Fruit fly (Drosophila melanogaster) whole organism, embryonic: ENCODE results near the gene CG33284.

Experiments used
- Abd-B ChIP-seq: fragments of 200-800 bp; sonication (Bioruptor generic); optimal IDR thresholded peaks from 2 replicates; lab custom pipeline; 2018; ENCODE audit warnings: missing biosample characterization, mild to moderate bottlenecking, missing genetic modification characterization, moderate library complexity
- Atf-2 ChIP-seq: fragments of 200-800 bp; sonication (Bioruptor generic); optimal IDR thresholded peaks from 2 replicates; lab custom pipeline; 2016; ENCODE audit warnings: missing biosample characterization, missing genetic modification characterization
- BEAF-32 ChIP-seq: fragments of 200-800 bp; sonication (Bioruptor generic); optimal IDR thresholded peaks from 3 replicates; lab custom pipeline; 2017; ENCODE audit warnings: missing biosample characterization, missing genetic modification characterization, mild to moderate bottlenecking, moderate library complexity, missing genetic modification reagents
- BtbVII ChIP-seq: fragments of 200-800 bp; sonication (Bioruptor generic); optimal IDR thresholded peaks from 3 replicates; lab custom pipeline; 2017; ENCODE audit warnings: missing biosample characterization, mild to moderate bottlenecking, missing genetic modification characterization
- CG10979 ChIP-seq: fragments of 200-800 bp; sonication (Bioruptor generic); optimal IDR thresholded peaks from 2 replicates; lab custom pipeline; 2018; ENCODE audit warnings: missing biosample characterization, mild to moderate bottlenecking, missing genetic modification characterization, moderate library complexity
- CG1233 ChIP-seq: fragments of 200-800 bp; sonication (Bioruptor generic); optimal IDR thresholded peaks from 4 replicates; lab custom pipeline; 2018; ENCODE audit warnings: missing biosample characterization, mild to moderate bottlenecking, missing genetic modification characterization
- CG14710 ChIP-seq: fragments of 200-800 bp; sonication (Bioruptor generic); optimal IDR thresholded peaks from 3 replicates; lab custom pipeline; 2019; ENCODE audit warnings: missing biosample characterization, mild to moderate bottlenecking, missing genetic modification characterization, moderate library complexity
- CG16779 ChIP-seq: fragments of 200-800 bp; sonication (Bioruptor generic); IDR thresholded peaks from 2 replicates; pipeline ENCODE4 v1.3.6; 2022; ENCODE audit warnings: missing biosample characterization, missing genetic modification characterization
- CG2199 ChIP-seq: fragments of 200-800 bp; sonication (Bioruptor generic); IDR thresholded peaks from 3 replicates; pipeline ENCODE4 v1.3.6; 2022; ENCODE audit warnings: missing biosample characterization, missing genetic modification characterization
- CG2202 ChIP-seq: fragments of 200-800 bp; sonication (Bioruptor generic); optimal IDR thresholded peaks from 2 replicates; lab custom pipeline; 2018; ENCODE audit warnings: missing biosample characterization, mild to moderate bottlenecking, missing genetic modification characterization
- CG2678 ChIP-seq: fragments of 200-800 bp; sonication (Bioruptor generic); optimal IDR thresholded peaks from 3 replicates; lab custom pipeline; 2019; ENCODE audit warnings: missing biosample characterization, mild to moderate bottlenecking, missing genetic modification characterization, moderate library complexity
- CG4404 ChIP-seq: fragments of 200-800 bp; sonication (Bioruptor generic); IDR thresholded peaks from 2 replicates; pipeline ENCODE4 v1.3.6; 2022; ENCODE audit warnings: missing biosample characterization, missing genetic modification characterization
- CG4730 ChIP-seq: fragments of 200-800 bp; sonication (Bioruptor generic); IDR thresholded peaks from 2 replicates; pipeline ENCODE4 v1.3.6; 2022; ENCODE audit warnings: missing biosample characterization, missing genetic modification characterization
- CG6689 ChIP-seq: fragments of 200-800 bp; sonication (Bioruptor generic); IDR thresholded peaks from 2 replicates; pipeline ENCODE4 v1.3.6; 2022; ENCODE audit warnings: missing biosample characterization, missing genetic modification characterization
- CG8290 ChIP-seq, 3 experiments: fragments of 200-800 bp; sonication (Bioruptor generic); optimal IDR thresholded peaks; 2 replicates each; lab custom pipeline; 2016 to 2019; ENCODE audit warnings: missing biosample characterization in 3 of 3, missing genetic modification characterization in 3 of 3, mild to moderate bottlenecking in 2 of 3, moderate library complexity in 1 of 3
- CG8478 ChIP-seq: fragments of >200 bp; optimal IDR thresholded peaks from 2 replicates; lab custom pipeline; 2018
- CG8944 ChIP-seq: fragments of 200-800 bp; sonication (Bioruptor generic); optimal IDR thresholded peaks from 3 replicates; lab custom pipeline; 2016; ENCODE audit warnings: missing biosample characterization, missing genetic modification characterization
- CkIIα-i1 ChIP-seq: fragments of 200-800 bp; sonication (Bioruptor generic); IDR thresholded peaks from 2 replicates; pipeline ENCODE4 v1.3.6; 2022; ENCODE audit warnings: missing biosample characterization, missing genetic modification characterization
- CoRest ChIP-seq: fragments of 200-800 bp; sonication (Bioruptor generic); optimal IDR thresholded peaks from 3 replicates; lab custom pipeline; 2018; ENCODE audit warnings: missing biosample characterization, mild to moderate bottlenecking, missing genetic modification characterization, moderate library complexity
- Drgx ChIP-seq: fragments of 200-800 bp; sonication (Bioruptor generic); IDR thresholded peaks from 2 replicates; pipeline ENCODE4 v1.3.6; 2022; ENCODE audit warnings: missing biosample characterization, missing genetic modification characterization
- Hr39 ChIP-seq: fragments of >200 bp; optimal IDR thresholded peaks from 2 replicates; lab custom pipeline; 2017
- Med ChIP-seq: fragments of 200-800 bp; sonication (Bioruptor generic); peaks from one replicate; lab custom pipeline; 2016; ENCODE audit warnings: missing biosample characterization, missing genetic modification characterization, mild to moderate bottlenecking, inconsistent platforms, moderate library complexity
- Ssrp ChIP-seq: fragments of 200-800 bp; sonication (Bioruptor generic); optimal IDR thresholded peaks from 2 replicates; lab custom pipeline; 2018; ENCODE audit warnings: missing biosample characterization, mild to moderate bottlenecking, missing genetic modification characterization, moderate library complexity
- abd-A ChIP-seq: fragments of 200-800 bp; sonication (Bioruptor generic); optimal IDR thresholded peaks from 3 replicates; lab custom pipeline; 2019; ENCODE audit warnings: missing biosample characterization, mild to moderate bottlenecking, missing genetic modification characterization, moderate library complexity
- cad ChIP-seq: fragments of >200 bp; optimal IDR thresholded peaks from 2 replicates; lab custom pipeline; 2017; ENCODE audit warnings: missing biosample characterization, missing genetic modification characterization
- corto ChIP-seq: fragments of 200-800 bp; sonication (Bioruptor generic); optimal IDR thresholded peaks from 2 replicates; lab custom pipeline; 2016; ENCODE audit warnings: missing biosample characterization, mild to moderate bottlenecking, missing genetic modification characterization, moderate library complexity
- crol ChIP-seq: fragments of 200-800 bp; sonication (Bioruptor generic); IDR thresholded peaks from 2 replicates; pipeline ENCODE4 v1.3.6; 2022; ENCODE audit warnings: missing biosample characterization, missing genetic modification characterization
- cwo ChIP-seq: fragments of 200-800 bp; sonication (Bioruptor generic); optimal IDR thresholded peaks from 3 replicates; lab custom pipeline; 2017; ENCODE audit warnings: missing biosample characterization, missing genetic modification characterization, mild to moderate bottlenecking, moderate library complexity, missing genetic modification reagents
- en ChIP-seq: fragments of 200-800 bp; sonication (Bioruptor generic); optimal IDR thresholded peaks from 2 replicates; lab custom pipeline; 2016; ENCODE audit warnings: missing biosample characterization, missing genetic modification characterization
- fu2 ChIP-seq: fragments of 200-800 bp; sonication (Bioruptor generic); optimal IDR thresholded peaks from 2 replicates; lab custom pipeline; 2016; ENCODE audit warnings: missing biosample characterization, missing genetic modification characterization
- gro ChIP-seq: fragments of 200-800 bp; sonication (Bioruptor generic); optimal IDR thresholded peaks from 2 replicates; lab custom pipeline; 2016; ENCODE audit warnings: missing biosample characterization, missing genetic modification characterization
- hbn ChIP-seq: fragments of 200-800 bp; sonication (Bioruptor generic); IDR thresholded peaks from 2 replicates; pipeline ENCODE4 v1.3.6; 2022; ENCODE audit warnings: missing biosample characterization, missing genetic modification characterization; ENCODE audit not compliant: partially characterized antibody
- ken ChIP-seq: fragments of 200-800 bp; sonication (Bioruptor generic); IDR thresholded peaks from 3 replicates; pipeline ENCODE4 v1.3.6; 2022; ENCODE audit warnings: missing biosample characterization, missing genetic modification characterization
- klu ChIP-seq: fragments of 200-800 bp; sonication (Bioruptor generic); IDR thresholded peaks from 2 replicates; pipeline ENCODE4 v1.3.6; 2022; ENCODE audit warnings: missing biosample characterization, missing genetic modification characterization
- nom ChIP-seq: fragments of 200-800 bp; sonication (Bioruptor generic); optimal IDR thresholded peaks from 2 replicates; lab custom pipeline; 2017; ENCODE audit warnings: missing biosample characterization, missing genetic modification characterization, mild to moderate bottlenecking, moderate library complexity, missing genetic modification reagents
- pan ChIP-seq, 4 experiments: fragments of >200 bp in 3 of 4; fragments of 200-800 bp in 1 of 4; sonication (Bioruptor generic) in 1 of 4; optimal IDR thresholded peaks in 3 of 4; IDR thresholded peaks in 1 of 4; 2 replicates each; pipeline versions ENCODE4 v1.3.6 to Lab custom; 2017 to 2022; ENCODE audit warnings: missing biosample characterization in 2 of 4, missing genetic modification characterization in 2 of 4, mixed read lengths in 1 of 4
- prd ChIP-seq, 3 experiments: fragments of >200 bp in 2 of 3; fragments of 200-800 bp in 1 of 3; sonication (Bioruptor generic) in 1 of 3; optimal IDR thresholded peaks in 2 of 3; IDR thresholded peaks in 1 of 3; 2 replicates in 2 of 3; 3 replicates in 1 of 3; pipeline versions ENCODE4 v1.3.6 to Lab custom; 2017 to 2022; ENCODE audit warnings: missing biosample characterization in 1 of 3, missing genetic modification characterization in 1 of 3
- rib ChIP-seq: fragments of 200-800 bp; sonication (Bioruptor generic); IDR thresholded peaks from 2 replicates; pipeline ENCODE4 v1.3.6; 2022; ENCODE audit warnings: missing biosample characterization, missing genetic modification characterization
- schlank ChIP-seq: fragments of 200-800 bp; sonication (Bioruptor generic); optimal IDR thresholded peaks from 2 replicates; lab custom pipeline; 2018; ENCODE audit warnings: missing biosample characterization, mild to moderate bottlenecking, missing genetic modification characterization
- sd ChIP-seq: fragments of 200-800 bp; sonication (Bioruptor generic); optimal IDR thresholded peaks from 3 replicates; lab custom pipeline; 2018; ENCODE audit warnings: missing biosample characterization, mild to moderate bottlenecking, missing genetic modification characterization, moderate library complexity
- sna ChIP-seq: fragments of 200-800 bp; sonication (Bioruptor generic); IDR thresholded peaks from 2 replicates; pipeline ENCODE4 v1.3.6; 2022; ENCODE audit warnings: missing biosample characterization, missing genetic modification characterization; ENCODE audit not compliant: partially characterized antibody
- sr ChIP-seq: fragments of 200-800 bp; sonication (Bioruptor generic); IDR thresholded peaks from 3 replicates; pipeline ENCODE4 v1.3.6; 2022; ENCODE audit warnings: missing biosample characterization, missing genetic modification characterization
- ssp ChIP-seq: fragments of 200-800 bp; sonication (Bioruptor generic); IDR thresholded peaks from 2 replicates; pipeline ENCODE4 v1.3.6; 2022; ENCODE audit warnings: missing biosample characterization, missing genetic modification characterization
- stc ChIP-seq: fragments of 200-800 bp; sonication (Bioruptor generic); IDR thresholded peaks from 2 replicates; pipeline ENCODE4 v1.3.6; 2022; ENCODE audit warnings: missing biosample characterization, missing genetic modification characterization
- tio ChIP-seq: fragments of 200-800 bp; sonication (Bioruptor generic); optimal IDR thresholded peaks from 2 replicates; lab custom pipeline; 2017; ENCODE audit warnings: missing biosample characterization, missing genetic modification characterization, inconsistent platforms
- unpg ChIP-seq: fragments of 200-800 bp; sonication (Bioruptor generic); optimal IDR thresholded peaks from 3 replicates; lab custom pipeline; 2018; ENCODE audit warnings: missing biosample characterization, mild to moderate bottlenecking, missing genetic modification characterization, moderate library complexity
- vfl ChIP-seq: fragments of 200-800 bp; sonication (Bioruptor generic); optimal IDR thresholded peaks from 2 replicates; lab custom pipeline; 2016; ENCODE audit warnings: missing biosample characterization, missing genetic modification characterization
- zfh1 ChIP-seq: fragments of 200-800 bp; sonication (Bioruptor generic); IDR thresholded peaks from 3 replicates; pipeline ENCODE4 v1.3.6; 2022; ENCODE audit warnings: missing biosample characterization, missing genetic modification characterization

CG33284 gene

dm6 chr3L:21101316-21101715, 22.2 kb upstream of the CG33284 start (continued):
- TF ChIP-seq cwo (GFP tag; lab: Kevin White, UChicago): no peak
- no peak for TF ChIP-seq CG2678
- no peak for TF ChIP-seq Ssrp (tag; lab: Kevin White, UChicago)
- no peak for TF ChIP-seq CG2199
- no peak for TF ChIP-seq BEAF-32
- TF ChIP-seq nom: no peak
- TF ChIP-seq abd-A: peak; percentile 61
- TF ChIP-seq CG10979: no peak
- no peak for TF ChIP-seq CG8944
- TF ChIP-seq en (GFP tag; lab: Kevin White, UChicago): no peak
- no peak for TF ChIP-seq CoRest (tag; lab: Kevin White, UChicago)
- TF ChIP-seq BtbVII (GFP tag; lab: Kevin White, UChicago): no peak
- TF ChIP-seq cad (GFP tag; lab: Kevin White, UChicago): no peak
- peak; percentile 85 for TF ChIP-seq sd (tag; lab: Kevin White, UChicago)
- peak; percentile 54; the same call in 2 of the 3 replicates for TF ChIP-seq sr (GFP tag; lab: Robert Waterston, UW)
- TF ChIP-seq prd (optimal IDR thresholded peaks at IDR 0.05; lab: Kevin White, UChicago): no peak
- no peak for TF ChIP-seq prd (GFP tag; IDR thresholded peaks at IDR 0.05; lab: Robert Waterston, UW)
- TF ChIP-seq gro (GFP tag; lab: Kevin White, UChicago): peak; percentile 39
- no peak for TF ChIP-seq klu (GFP tag; lab: Robert Waterston, UW)

- no peak for TF ChIP-seq CG2199
- TF ChIP-seq CG6689: no peak
- no peak for TF ChIP-seq schlank (tag; lab: Kevin White, UChicago)
- no peak for TF ChIP-seq stc (GFP tag; lab: Robert Waterston, UW)
- TF ChIP-seq crol (GFP tag; lab: Robert Waterston, UW): peak; percentile 92
- no peak for TF ChIP-seq ssp
- TF ChIP-seq Hr39: peak; percentile 16
- TF ChIP-seq Abd-B: no peak
- no peak for TF ChIP-seq corto (GFP tag; lab: Kevin White, UChicago)
- TF ChIP-seq CG8478 (lab: Kevin White, UChicago): no peak
- no peak for TF ChIP-seq fu2 (GFP tag; lab: Kevin White, UChicago)
- TF ChIP-seq CG4404 (GFP tag; lab: Robert Waterston, UW): no peak
- no peak for TF ChIP-seq unpg
- TF ChIP-seq CG1233 (GFP tag; lab: Kevin White, UChicago): no peak
- peak; percentile 14 for TF ChIP-seq nom
- TF ChIP-seq CG2202 (tag; lab: Kevin White, UChicago): no peak
- TF ChIP-seq CG4730 (GFP tag; lab: Robert Waterston, UW): no peak
- TF ChIP-seq ken (GFP tag; lab: Robert Waterston, UW): 0 out of 3 replicates have a peak, but pooled peaks have one; percentile 27
- no peak for TF ChIP-seq CG16779 (GFP tag; lab: Robert Waterston, UW)
- no peak for TF ChIP-seq CkIIα-i1 (GFP tag; lab: Robert Waterston, UW)
- no peak for TF ChIP-seq sna (GFP tag; lab: Robert Waterston, UW)
- TF ChIP-seq Drgx (GFP tag; lab: Robert Waterston, UW): no peak
- no peak for TF ChIP-seq CG14710 (tag; lab: Kevin White, UChicago)
- no peak for TF ChIP-seq hbn (GFP tag; lab: Robert Waterston, UW)
- no peak for TF ChIP-seq rib
- TF ChIP-seq vfl (GFP tag; lab: Kevin White, UChicago): no peak
- no peak for TF ChIP-seq pan (optimal IDR thresholded peaks at IDR 0.05; lab: Kevin White, UChicago)
- TF ChIP-seq pan (GFP tag; optimal IDR thresholded peaks at IDR 0.05 in 1 of 2, IDR thresholded peaks at IDR 0.05 in 1 of 2): no peak
- TF ChIP-seq Med: no peak
- no peak for TF ChIP-seq Atf-2 (GFP tag; lab: Kevin White, UChicago)
- no peak for TF ChIP-seq tio (GFP tag; lab: Kevin White, UChicago)
- no peak for TF ChIP-seq CG8290 (GFP tag; optimal IDR thresholded peaks at IDR 0.05; lab: Kevin White, UChicago)
- no peak for TF ChIP-seq CG8290 (tag; optimal IDR thresholded peaks at IDR 0.05; lab: Kevin White, UChicago)
- no peak for TF ChIP-seq zfh1
These were observed 19.1 kb upstream of the CG33284 start for dm6 chr3L:21104338-21105018.
